Fruit fly (Drosophila melanogaster): ENCODE results near the gene Cpr31A.
A peak's percentile ranks its signal among the peaks of the same experiment; 100 is the strongest.

Gene Cpr31A

DNA sequence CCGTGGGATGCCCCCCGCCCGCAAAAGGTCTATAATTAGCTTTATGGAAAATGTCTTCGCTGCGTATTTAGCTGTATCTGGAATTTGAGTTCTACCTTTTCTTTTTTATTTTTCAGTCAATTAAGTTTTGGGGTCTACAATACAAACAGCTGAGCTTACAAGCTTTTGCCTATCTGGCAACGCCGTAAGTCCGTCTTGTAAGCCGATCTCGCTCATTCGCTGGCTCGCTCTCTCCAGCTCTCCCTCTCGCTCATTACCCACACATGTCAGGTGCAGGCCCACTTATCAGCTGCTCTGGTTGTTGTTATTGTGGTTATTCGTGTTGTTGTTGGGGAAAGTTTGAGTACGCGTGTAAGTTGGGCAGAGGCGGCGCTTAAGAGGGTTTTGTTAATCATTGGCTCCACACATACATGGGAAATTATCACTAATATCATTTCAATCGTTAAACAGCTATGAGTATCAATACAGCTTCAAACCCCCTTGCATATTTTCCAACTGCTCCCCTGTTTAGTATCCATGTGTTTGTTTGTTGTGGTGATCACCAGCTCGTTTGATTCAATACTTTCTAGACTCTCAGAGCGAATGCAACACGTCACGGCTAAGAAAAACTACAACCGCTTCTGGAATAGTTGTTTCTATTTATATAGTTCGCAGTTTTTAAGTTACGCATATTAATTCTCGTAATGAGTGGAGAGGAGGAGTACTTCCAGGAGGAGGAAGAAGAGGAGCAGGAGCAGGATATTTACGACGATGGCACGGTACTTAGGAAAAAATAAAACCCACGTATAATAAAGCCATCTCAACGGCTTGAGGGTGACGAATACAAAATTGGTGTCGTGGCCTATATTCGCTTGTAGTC lies 44.0 kb upstream of the Cpr31A start (continued):
- TF ChIP-seq GATAd (GFP tag; optimal IDR thresholded peaks at IDR 0.05) (peak; percentile 98), N (GFP tag; optimal IDR thresholded peaks at IDR 0.05) (no peak), dl (GFP tag; optimal IDR thresholded peaks at IDR 0.05; ENCODE audit: insufficient read depth in 1 of 2, partially characterized antibody in 2 of 2) (peak; percentile 42 to 70), jim (GFP tag; optimal IDR thresholded peaks at IDR 0.05) (peak; percentile 95), sage (GFP tag; optimal IDR thresholded peaks at IDR 0.05) (peak; percentile 98), Vsx2 (GFP tag; optimal IDR thresholded peaks at IDR 0.05; ENCODE audit: partially characterized antibody) (peak; percentile 35), usp (GFP tag; optimal IDR thresholded peaks at IDR 0.05) (no peak), Myc (optimal IDR thresholded peaks at IDR 0.05) (no peak), Abd-B (GFP tag; optimal IDR thresholded peaks at IDR 0.05) (no peak), Sp1 (GFP tag; optimal IDR thresholded peaks at IDR 0.05) (peak; percentile 98), Hr78 (GFP tag; optimal IDR thresholded peaks at IDR 0.05) (no peak)

DNA sequence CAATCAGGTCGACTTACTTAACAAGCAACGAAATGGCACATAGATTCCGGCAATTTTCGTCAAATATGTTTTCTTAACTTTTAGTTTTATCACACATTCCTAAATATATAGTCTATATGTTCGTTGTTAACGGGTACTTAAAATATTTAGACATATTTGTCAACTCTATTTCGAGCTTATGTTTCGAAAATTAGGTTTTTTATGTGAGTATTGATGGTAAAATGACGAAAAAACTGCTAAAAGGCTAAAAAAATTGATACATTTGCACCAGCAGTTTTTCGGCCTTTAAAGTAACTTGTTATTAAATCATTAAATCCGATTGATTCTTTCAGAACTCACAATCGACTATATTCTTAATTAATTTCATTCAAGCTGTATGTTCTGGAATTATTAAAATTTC lies 36.6 kb upstream of the Cpr31A start, which contains the start of gene CG13131:
Gene CG13131 (minus strand): TSS at position 101 of the 400 bp plus-strand sequence.
- TF ChIP-seq Vsx2 (GFP tag; optimal IDR thresholded peaks at IDR 0.05; ENCODE audit: partially characterized antibody): no peak
- no peak for TF ChIP-seq brk (GFP tag; optimal IDR thresholded peaks at IDR 0.05)
- no peak for TF ChIP-seq Hr78 (GFP tag; optimal IDR thresholded peaks at IDR 0.05)
- TF ChIP-seq Dif (GFP tag; optimal IDR thresholded peaks at IDR 0.05; ENCODE audit: partially characterized antibody): no peak
- TF ChIP-seq lola (GFP tag; optimal IDR thresholded peaks at IDR 0.05): no peak
- TF ChIP-seq GATAd (GFP tag; optimal IDR thresholded peaks at IDR 0.05): no peak
- TF ChIP-seq rgr (GFP tag; optimal IDR thresholded peaks at IDR 0.05): no peak
- TF ChIP-seq OdsH (GFP tag; optimal IDR thresholded peaks at IDR 0.05): no peak
- no peak for TF ChIP-seq dmrt93B (GFP tag; optimal IDR thresholded peaks at IDR 0.05)
- no peak for TF ChIP-seq jim (GFP tag; optimal IDR thresholded peaks at IDR 0.05)
- TF ChIP-seq sv (GFP tag; optimal IDR thresholded peaks at IDR 0.05): no peak
- no peak for TF ChIP-seq tai (GFP tag; optimal IDR thresholded peaks at IDR 0.05)

DNA sequence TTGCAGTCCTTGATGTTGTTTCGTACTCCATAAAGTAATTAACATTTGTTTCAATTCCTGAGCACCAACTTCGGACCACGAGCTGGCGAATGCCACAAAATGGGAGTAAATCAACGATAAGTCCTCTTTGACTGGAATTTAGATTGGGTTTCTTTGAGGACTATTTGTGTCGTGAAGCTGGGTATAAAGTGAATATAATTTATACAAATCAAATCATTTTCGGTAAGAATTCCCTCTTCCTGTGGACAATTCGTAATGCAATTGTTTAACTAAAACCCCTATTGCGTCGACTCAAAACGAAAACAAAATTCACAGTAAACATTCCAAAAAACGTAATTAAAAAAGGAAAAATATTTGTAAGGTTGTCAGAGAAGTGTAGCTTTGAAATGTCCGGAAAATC lies 27.6 kb upstream of the Cpr31A start, which contains the start of gene CG13127:
Gene CG13127 (plus strand): TSS at position 301 of the 400 bp plus-strand sequence.
- TF ChIP-seq rgr (GFP tag; optimal IDR thresholded peaks at IDR 0.05) (no peak), jim (GFP tag; optimal IDR thresholded peaks at IDR 0.05) (no peak), lola (GFP tag; optimal IDR thresholded peaks at IDR 0.05) (no peak), Hr78 (GFP tag; optimal IDR thresholded peaks at IDR 0.05) (no peak), dsf (GFP tag; optimal IDR thresholded peaks at IDR 0.05; ENCODE audit: borderline replicate concordance) (no peak), CrebA (GFP tag; optimal IDR thresholded peaks at IDR 0.05; ENCODE audit: borderline replicate concordance) (no peak), woc (GFP tag; optimal IDR thresholded peaks at IDR 0.05) (no peak), Abd-B (GFP tag; optimal IDR thresholded peaks at IDR 0.05) (no peak), Sp1 (GFP tag; optimal IDR thresholded peaks at IDR 0.05) (no peak), br (GFP tag; optimal IDR thresholded peaks at IDR 0.05) (no peak), usp (GFP tag; optimal IDR thresholded peaks at IDR 0.05) (no peak), CG9705 (GFP tag; optimal IDR thresholded peaks at IDR 0.05) (no peak), Dif (GFP tag; optimal IDR thresholded peaks at IDR 0.05; ENCODE audit: partially characterized antibody) (no peak), psq (GFP tag; optimal IDR thresholded peaks at IDR 0.05) (no peak), fru (GFP tag; optimal IDR thresholded peaks at IDR 0.05) (no peak), Myc (optimal IDR thresholded peaks at IDR 0.05) (no peak), pan (optimal IDR thresholded peaks at IDR 0.05) (no peak), h (GFP tag; optimal IDR thresholded peaks at IDR 0.05) (no peak), sage (GFP tag; optimal IDR thresholded peaks at IDR 0.05) (no peak)

DNA sequence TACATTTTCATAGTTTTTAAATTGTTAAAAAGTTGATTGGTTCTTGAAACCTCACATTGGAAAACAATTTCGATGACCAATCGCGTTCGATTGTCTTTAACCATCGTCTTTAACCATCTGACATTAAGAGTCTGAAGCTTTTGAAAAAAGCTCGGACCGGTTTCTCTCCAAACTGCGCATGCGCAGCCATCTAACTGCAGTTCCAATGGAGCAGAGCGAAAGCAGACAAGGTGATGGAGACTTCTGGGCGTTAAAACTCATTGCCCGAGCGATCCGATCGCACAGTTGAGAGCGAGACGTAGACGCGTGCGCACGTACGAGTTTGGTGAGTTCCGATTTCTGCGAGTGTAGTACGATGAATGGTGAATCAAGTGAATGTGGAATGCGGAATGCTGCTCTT lies 21.6 kb upstream of the Cpr31A start, which contains the start of gene obst-B:
Gene obst-B (plus strand): TSS at position 276 of the 400 bp plus-strand sequence.
- TF ChIP-seq Sp1 (GFP tag; optimal IDR thresholded peaks at IDR 0.05) (no peak), Dif (GFP tag; optimal IDR thresholded peaks at IDR 0.05; ENCODE audit: partially characterized antibody) (peak; percentile 52), pan (optimal IDR thresholded peaks at IDR 0.05) (no peak), Vsx2 (GFP tag; optimal IDR thresholded peaks at IDR 0.05; ENCODE audit: partially characterized antibody) (peak; percentile 68), GATAd (GFP tag; optimal IDR thresholded peaks at IDR 0.05) (no peak), psq (GFP tag; optimal IDR thresholded peaks at IDR 0.05) (no peak), OdsH (GFP tag; optimal IDR thresholded peaks at IDR 0.05) (no peak), Jra (GFP tag; optimal IDR thresholded peaks at IDR 0.05) (no peak)

DNA sequence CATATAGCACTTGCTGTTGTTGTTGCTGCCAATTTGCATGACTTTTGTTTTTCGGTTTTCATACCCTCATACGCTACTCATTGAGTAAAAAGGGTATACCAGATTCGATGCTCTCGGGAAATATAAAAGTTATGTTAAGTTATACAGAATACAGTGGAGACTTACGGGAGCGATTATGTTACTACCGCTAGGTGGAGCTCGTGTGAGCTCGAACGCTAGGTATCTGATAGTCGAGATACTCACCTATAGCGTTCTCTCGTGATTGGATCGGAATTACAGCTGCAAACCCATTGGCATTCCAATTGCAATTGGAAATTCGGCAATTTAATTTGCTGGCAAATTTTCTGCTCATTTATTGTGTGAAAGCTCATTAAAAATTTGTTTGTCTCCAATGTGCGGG lies 20.6 kb upstream of the Cpr31A start:
- TF ChIP-seq Rel (GFP tag; optimal IDR thresholded peaks at IDR 0.05): no peak
- TF ChIP-seq Rel (tag; optimal IDR thresholded peaks at IDR 0.05): no peak
- TF ChIP-seq HLH106 (tag; optimal IDR thresholded peaks at IDR 0.05): no peak
- no peak for TF ChIP-seq CG32264 (GFP tag; optimal IDR thresholded peaks at IDR 0.05)
- TF ChIP-seq Hr83 (GFP tag; optimal IDR thresholded peaks at IDR 0.05; ENCODE audit: poor library complexity, severe bottlenecking): no peak
- no peak for TF ChIP-seq dl (GFP tag; optimal IDR thresholded peaks at IDR 0.05; ENCODE audit: insufficient read depth in 1 of 2, partially characterized antibody in 2 of 2)
- no peak for TF ChIP-seq psq (GFP tag; optimal IDR thresholded peaks at IDR 0.05)
- no peak for TF ChIP-seq dsf (GFP tag; optimal IDR thresholded peaks at IDR 0.05; ENCODE audit: borderline replicate concordance)
- TF ChIP-seq Sp1 (GFP tag; optimal IDR thresholded peaks at IDR 0.05): no peak
- TF ChIP-seq Abd-B (GFP tag; optimal IDR thresholded peaks at IDR 0.05): no peak
- TF ChIP-seq sage (GFP tag; optimal IDR thresholded peaks at IDR 0.05): no peak

Data from whole organism, wandering third instar larva.